Fruit fly (Drosophila melanogaster) whole organism: ENCODE results near the gene CG33923.

ENCODE experiments used
- CG8478 ChIP-seq: fragments of >200 bp; optimal IDR thresholded peaks from 2 replicates; lab custom pipeline; 2018; ENCODE audit warnings: inconsistent platforms
- Dll ChIP-seq: fragments of >200 bp; optimal IDR thresholded peaks from 2 replicates; lab custom pipeline; 2017
- usp ChIP-seq: fragments of >200 bp; optimal IDR thresholded peaks from 2 replicates; lab custom pipeline; 2017; ENCODE audit warnings: missing biosample characterization, missing genetic modification characterization, mixed read lengths

dm6 chr2L:1352768-1353167 is 10.9 kb upstream of the CG33923 start, which contains the start of gene CG5556:
- TF ChIP-seq CG8478 (lab: Kevin White, UChicago) (no peak), usp (no peak), Dll (lab: Kevin White, UChicago) (no peak)
